Fruit fly (Drosophila melanogaster) whole organism, embryonic: ENCODE results near the gene CG32305.
A peak's percentile ranks its signal among the peaks of the same experiment; 100 is the strongest.

ENCODE experiments used
- Aef1 ChIP-seq: fragments of 200-800 bp; sonication (Bioruptor generic); IDR thresholded peaks from 3 replicates; pipeline ENCODE4 v1.3.6; 2022; ENCODE audit warnings: missing biosample characterization, missing genetic modification characterization
- CG10979 ChIP-seq: fragments of 200-800 bp; sonication (Bioruptor generic); optimal IDR thresholded peaks from 2 replicates; lab custom pipeline; 2018; ENCODE audit warnings: missing biosample characterization, mild to moderate bottlenecking, missing genetic modification characterization, moderate library complexity
- CG12236 ChIP-seq: fragments of 200-800 bp; sonication (Bioruptor generic); optimal IDR thresholded peaks from 2 replicates; lab custom pipeline; 2016; ENCODE audit warnings: missing biosample characterization, missing genetic modification characterization
- CG15514 ChIP-seq: fragments of 200-800 bp; sonication (Bioruptor generic); optimal IDR thresholded peaks from 3 replicates; lab custom pipeline; 2017; ENCODE audit warnings: missing biosample characterization, missing genetic modification characterization, mild to moderate bottlenecking, moderate library complexity, missing genetic modification reagents
- CG17361 ChIP-seq: fragments of 200-800 bp; sonication (Bioruptor generic); IDR thresholded peaks from 3 replicates; pipeline ENCODE4 v1.3.6; 2022; ENCODE audit warnings: missing biosample characterization, missing genetic modification characterization
- CG17912 ChIP-seq: fragments of 200-800 bp; sonication (Bioruptor generic); optimal IDR thresholded peaks from 2 replicates; lab custom pipeline; 2018; ENCODE audit warnings: missing biosample characterization, mild to moderate bottlenecking, missing genetic modification characterization
- CG18262 ChIP-seq: fragments of 200-800 bp; optimal IDR thresholded peaks from 3 replicates; lab custom pipeline; 2019; ENCODE audit warnings: missing biosample characterization, mild to moderate bottlenecking, missing genetic modification characterization, moderate library complexity
- CG18764 ChIP-seq: fragments of 200-800 bp; sonication (Bioruptor generic); optimal IDR thresholded peaks from 3 replicates; lab custom pipeline; 2016; ENCODE audit warnings: missing biosample characterization, missing genetic modification characterization
- CG2199 ChIP-seq: fragments of 200-800 bp; sonication (Bioruptor generic); IDR thresholded peaks from 3 replicates; pipeline ENCODE4 v1.3.6; 2022; ENCODE audit warnings: missing biosample characterization, missing genetic modification characterization
- CG3065 ChIP-seq: fragments of 200-800 bp; sonication (Bioruptor generic); optimal IDR thresholded peaks from 2 replicates; lab custom pipeline; 2016; ENCODE audit warnings: missing biosample characterization, missing genetic modification characterization
- CG3838 ChIP-seq: fragments of 200-800 bp; sonication (Bioruptor generic); optimal IDR thresholded peaks from 3 replicates; lab custom pipeline; 2016; ENCODE audit warnings: missing biosample characterization, missing genetic modification characterization
- CG42726 ChIP-seq: fragments of 200-800 bp; sonication (Bioruptor generic); IDR thresholded peaks from 2 replicates; pipeline ENCODE4 v1.3.6; 2022; ENCODE audit warnings: missing biosample characterization, missing genetic modification characterization; ENCODE audit not compliant: partially characterized antibody
- CG4617 ChIP-seq: fragments of 200-800 bp; sonication (Bioruptor generic); optimal IDR thresholded peaks from 3 replicates; lab custom pipeline; 2016; ENCODE audit warnings: missing biosample characterization, missing genetic modification characterization, borderline replicate concordance
- CG4820 ChIP-seq: fragments of 200-800 bp; sonication (Bioruptor generic); optimal IDR thresholded peaks from 3 replicates; lab custom pipeline; 2016; ENCODE audit warnings: missing biosample characterization, missing genetic modification characterization
- CG6813 ChIP-seq: fragments of 200-800 bp; sonication (Bioruptor generic); optimal IDR thresholded peaks from 2 replicates; lab custom pipeline; 2017; ENCODE audit warnings: missing biosample characterization, missing genetic modification characterization, mild to moderate bottlenecking, moderate library complexity, missing genetic modification reagents
- CG7987 ChIP-seq: fragments of 200-800 bp; sonication (Bioruptor generic); optimal IDR thresholded peaks from 2 replicates; lab custom pipeline; 2018; ENCODE audit warnings: missing biosample characterization, mild to moderate bottlenecking, missing genetic modification characterization, moderate library complexity
- CG8944 ChIP-seq: fragments of 200-800 bp; sonication (Bioruptor generic); optimal IDR thresholded peaks from 3 replicates; lab custom pipeline; 2016; ENCODE audit warnings: missing biosample characterization, missing genetic modification characterization
- CG9876 ChIP-seq: fragments of 200-800 bp; sonication (Bioruptor generic); optimal IDR thresholded peaks from 2 replicates; lab custom pipeline; 2016; ENCODE audit warnings: missing biosample characterization, missing genetic modification characterization
- CHES-1-like ChIP-seq: fragments of 200-800 bp; sonication (Bioruptor generic); optimal IDR thresholded peaks from 2 replicates; lab custom pipeline; 2016; ENCODE audit warnings: missing biosample characterization, missing genetic modification characterization
- CTCF ChIP-seq: fragments of 200-800 bp; sonication (Bioruptor generic); optimal IDR thresholded peaks from 2 replicates; lab custom pipeline; 2017; ENCODE audit warnings: missing biosample characterization, mild to moderate bottlenecking, missing genetic modification characterization, moderate library complexity
- CkIIα-i1 ChIP-seq: fragments of 200-800 bp; sonication (Bioruptor generic); IDR thresholded peaks from 2 replicates; pipeline ENCODE4 v1.3.6; 2022; ENCODE audit warnings: missing biosample characterization, missing genetic modification characterization
- CrebB ChIP-seq: fragments of 200-800 bp; sonication (Bioruptor generic); optimal IDR thresholded peaks from 3 replicates; lab custom pipeline; 2018; ENCODE audit warnings: missing biosample characterization, mild to moderate bottlenecking, missing genetic modification characterization
- Dbx ChIP-seq: fragments of 200-800 bp; sonication (Bioruptor generic); IDR thresholded peaks from 3 replicates; pipeline ENCODE4 v1.3.6; 2022; ENCODE audit warnings: missing biosample characterization, missing genetic modification characterization
- Deaf1 ChIP-seq: fragments of 200-800 bp; optimal IDR thresholded peaks from 3 replicates; lab custom pipeline; 2019; ENCODE audit warnings: missing biosample characterization, mild to moderate bottlenecking, missing genetic modification characterization, moderate library complexity
- Doc3 ChIP-seq: fragments of 200-800 bp; sonication (Bioruptor generic); IDR thresholded peaks from 3 replicates; pipeline ENCODE4 v1.3.6; 2022; ENCODE audit warnings: missing biosample characterization, missing genetic modification characterization; ENCODE audit not compliant: partially characterized antibody
- GATAe ChIP-seq: fragments of 200-800 bp; sonication (Bioruptor generic); conservative IDR thresholded peaks from 2 replicates; pipeline ENCODE4 v1.3.6; 2022; ENCODE audit warnings: missing biosample characterization, missing genetic modification characterization
- Hmr ChIP-seq: fragments of 200-800 bp; sonication (Bioruptor generic); optimal IDR thresholded peaks from 3 replicates; lab custom pipeline; 2017; ENCODE audit warnings: mild to moderate bottlenecking, missing biosample characterization, missing genetic modification reagents, missing genetic modification characterization
- MBD-R2 ChIP-seq: fragments of 200-800 bp; sonication (Bioruptor generic); IDR thresholded peaks from 2 replicates; pipeline ENCODE4 v1.3.6; 2022; ENCODE audit warnings: missing biosample characterization, missing genetic modification characterization
- Mad ChIP-seq: fragments of 200-800 bp; sonication (Bioruptor generic); optimal IDR thresholded peaks from 2 replicates; lab custom pipeline; 2016; ENCODE audit warnings: missing biosample characterization, missing genetic modification characterization
- Meics ChIP-seq: fragments of 200-800 bp; sonication (Bioruptor generic); optimal IDR thresholded peaks from 2 replicates; lab custom pipeline; 2017; ENCODE audit warnings: missing biosample characterization, mild to moderate bottlenecking, missing genetic modification characterization
- NFAT ChIP-seq: fragments of 200-800 bp; sonication (Bioruptor generic); IDR thresholded peaks from 2 replicates; pipeline ENCODE4 v1.3.6; 2022; ENCODE audit warnings: missing biosample characterization, missing genetic modification characterization
- Nf-YA ChIP-seq: fragments of 200-800 bp; sonication (Bioruptor generic); IDR thresholded peaks from 2 replicates; pipeline ENCODE4 v1.3.6; 2022; ENCODE audit warnings: missing biosample characterization, missing genetic modification characterization
- Poxn ChIP-seq: fragments of 200-800 bp; sonication (Bioruptor generic); IDR thresholded peaks from 2 replicates; pipeline ENCODE4 v1.3.6; 2022; ENCODE audit warnings: missing biosample characterization, missing genetic modification characterization
- Scr ChIP-seq: fragments of 200-800 bp; sonication (Bioruptor generic); IDR thresholded peaks from 2 replicates; pipeline ENCODE4 v1.3.6; 2022; ENCODE audit warnings: missing biosample characterization, missing genetic modification characterization; ENCODE audit not compliant: partially characterized antibody
- Sin3A ChIP-seq: fragments of >200 bp; optimal IDR thresholded peaks from 2 replicates; lab custom pipeline; 2018
- Tbp ChIP-seq: fragments of >200 bp; optimal IDR thresholded peaks from 2 replicates; lab custom pipeline; 2018; ENCODE audit warnings: missing biosample characterization, missing genetic modification characterization
- bigmax ChIP-seq: fragments of 200-800 bp; sonication (Bioruptor generic); optimal IDR thresholded peaks from 2 replicates; lab custom pipeline; 2018; ENCODE audit warnings: missing biosample characterization, mild to moderate bottlenecking, missing genetic modification characterization
- dati ChIP-seq: fragments of 200-800 bp; sonication (Bioruptor generic); IDR thresholded peaks from 2 replicates; pipeline ENCODE4 v1.3.6; 2022; ENCODE audit warnings: missing biosample characterization, missing genetic modification characterization
- dysf ChIP-seq: fragments of 200-800 bp; sonication (Bioruptor generic); IDR thresholded peaks from 3 replicates; pipeline ENCODE4 v1.3.6; 2022; ENCODE audit warnings: missing biosample characterization, missing genetic modification characterization
- ftz-f1 ChIP-seq: fragments of 200-800 bp; sonication (Bioruptor generic); optimal IDR thresholded peaks from 2 replicates; lab custom pipeline; 2016; ENCODE audit warnings: missing biosample characterization, missing genetic modification characterization
- grn ChIP-seq: fragments of 200-800 bp; sonication (Bioruptor generic); optimal IDR thresholded peaks from 3 replicates; lab custom pipeline; 2017; ENCODE audit warnings: missing biosample characterization, missing genetic modification characterization
- lmd ChIP-seq: fragments of 200-800 bp; sonication (Bioruptor generic); IDR thresholded peaks from 2 replicates; pipeline ENCODE4 v1.3.6; 2022; ENCODE audit warnings: missing biosample characterization, missing genetic modification characterization
- luna ChIP-seq: fragments of 200-800 bp; sonication (Bioruptor generic); optimal IDR thresholded peaks from 2 replicates; lab custom pipeline; 2016; ENCODE audit warnings: missing biosample characterization, missing genetic modification characterization
- odd ChIP-seq: fragments of 200-800 bp; sonication (Bioruptor generic); optimal IDR thresholded peaks from 2 replicates; lab custom pipeline; 2017; ENCODE audit warnings: missing biosample characterization, mild to moderate bottlenecking, missing genetic modification characterization
- pb ChIP-seq: fragments of 200-800 bp; sonication (Bioruptor generic); optimal IDR thresholded peaks from 3 replicates; lab custom pipeline; 2016; ENCODE audit warnings: missing biosample characterization, missing genetic modification characterization
- repo ChIP-seq: fragments of 200-800 bp; sonication (Bioruptor generic); optimal IDR thresholded peaks from 2 replicates; lab custom pipeline; 2016; ENCODE audit warnings: missing biosample characterization, missing genetic modification characterization
- rib ChIP-seq: fragments of 200-800 bp; sonication (Bioruptor generic); IDR thresholded peaks from 2 replicates; pipeline ENCODE4 v1.3.6; 2022; ENCODE audit warnings: missing biosample characterization, missing genetic modification characterization
- row ChIP-seq: fragments of 200-800 bp; sonication (Bioruptor generic); IDR thresholded peaks from 3 replicates; pipeline ENCODE4 v1.3.6; 2022; ENCODE audit warnings: missing biosample characterization, missing genetic modification characterization
- sd ChIP-seq: fragments of 200-800 bp; sonication (Bioruptor generic); optimal IDR thresholded peaks from 3 replicates; lab custom pipeline; 2018; ENCODE audit warnings: missing biosample characterization, mild to moderate bottlenecking, missing genetic modification characterization, moderate library complexity
- sisA ChIP-seq: fragments of 200-800 bp; sonication (Bioruptor generic); IDR thresholded peaks from 2 replicates; pipeline ENCODE4 v1.3.6; 2022; ENCODE audit warnings: missing biosample characterization, missing genetic modification characterization
- slou ChIP-seq: fragments of 200-800 bp; sonication (Bioruptor generic); optimal IDR thresholded peaks from 3 replicates; lab custom pipeline; 2016; ENCODE audit warnings: missing biosample characterization, missing genetic modification characterization
- twi ChIP-seq: fragments of 200-800 bp; optimal IDR thresholded peaks from 2 replicates; lab custom pipeline; 2019; ENCODE audit warnings: missing biosample characterization, mild to moderate bottlenecking, missing genetic modification characterization, moderate library complexity
- yki ChIP-seq: fragments of >200 bp; optimal IDR thresholded peaks from 3 replicates; lab custom pipeline; 2018

The CG32305 gene

dm6 chr3L:2253962-2254662, 5.7 kb downstream of the CG32305 start (continued):
- TF ChIP-seq CG12236 (GFP tag; lab: Kevin White, UChicago): no peak
- TF ChIP-seq Nf-YA (GFP tag; lab: Robert Waterston, UW): no peak
- no peak for TF ChIP-seq yki
- TF ChIP-seq Dbx (GFP tag; lab: Robert Waterston, UW): no peak
- TF ChIP-seq Sin3A (lab: Kevin White, UChicago): no peak
- TF ChIP-seq CG18262 (tag; lab: Kevin White, UChicago): no peak
- no peak for TF ChIP-seq CG3065
- TF ChIP-seq Aef1 (GFP tag; lab: Robert Waterston, UW): no peak
- no peak for TF ChIP-seq repo (GFP tag; lab: Kevin White, UChicago)
- TF ChIP-seq CG4820 (GFP tag; lab: Kevin White, UChicago): no peak
- TF ChIP-seq bigmax (GFP tag; lab: Kevin White, UChicago): no peak
- TF ChIP-seq CG4617 (GFP tag; lab: Kevin White, UChicago): no peak
- TF ChIP-seq sd (tag; lab: Kevin White, UChicago): peak; percentile 86
- no peak for TF ChIP-seq CTCF (GFP tag; lab: Kevin White, UChicago)
- no peak for TF ChIP-seq CG18764
- no peak for TF ChIP-seq Doc3 (GFP tag; lab: Robert Waterston, UW)
- TF ChIP-seq dati: no peak
- TF ChIP-seq CG17361 (GFP tag; lab: Robert Waterston, UW): no peak
- no peak for TF ChIP-seq NFAT
- peak; percentile 11 for TF ChIP-seq CG6813 (GFP tag; lab: Kevin White, UChicago)
- TF ChIP-seq grn (GFP tag; lab: Kevin White, UChicago): peak; percentile 24
- TF ChIP-seq pb (GFP tag; lab: Kevin White, UChicago): no peak
- no peak for TF ChIP-seq odd (GFP tag; lab: Kevin White, UChicago)
- TF ChIP-seq CHES-1-like (GFP tag; lab: Kevin White, UChicago): no peak
- TF ChIP-seq ftz-f1: no peak
- TF ChIP-seq Mad (GFP tag; lab: Kevin White, UChicago): no peak
- TF ChIP-seq CG8944 (GFP tag; lab: Kevin White, UChicago): no peak
- TF ChIP-seq Hmr (GFP tag; lab: Kevin White, UChicago): peak; percentile 60
- TF ChIP-seq twi (tag; lab: Kevin White, UChicago): no peak
- no peak for TF ChIP-seq CG42726 (GFP tag; lab: Robert Waterston, UW)
- TF ChIP-seq CG15514 (GFP tag; lab: Kevin White, UChicago): peak; percentile 26
- TF ChIP-seq CrebB (tag; lab: Kevin White, UChicago): peak; percentile 12
- no peak for TF ChIP-seq CG3838 (GFP tag; lab: Kevin White, UChicago)
- no peak for TF ChIP-seq Deaf1
- peak; percentile 59 for TF ChIP-seq GATAe (GFP tag; lab: Robert Waterston, UW)
- TF ChIP-seq CG9876 (GFP tag; lab: Kevin White, UChicago): no peak
- no peak for TF ChIP-seq luna (GFP tag; lab: Kevin White, UChicago)
- TF ChIP-seq CkIIα-i1 (GFP tag; lab: Robert Waterston, UW): no peak
- TF ChIP-seq CG17912: no peak
- no peak for TF ChIP-seq MBD-R2 (GFP tag; lab: Robert Waterston, UW)
- peak; percentile 41 for TF ChIP-seq Meics (GFP tag; lab: Kevin White, UChicago)
- no peak for TF ChIP-seq row (GFP tag; lab: Robert Waterston, UW)
- TF ChIP-seq Scr (GFP tag; lab: Robert Waterston, UW): no peak
- TF ChIP-seq dysf (GFP tag; lab: Robert Waterston, UW): no peak
- no peak for TF ChIP-seq Poxn (GFP tag; lab: Robert Waterston, UW)
- TF ChIP-seq CG7987 (GFP tag; lab: Kevin White, UChicago): peak; percentile 29
- no peak for TF ChIP-seq rib
- 0 out of 2 replicates have a peak, but pooled peaks have one; percentile 7 for TF ChIP-seq lmd (GFP tag; lab: Robert Waterston, UW)
- TF ChIP-seq slou (GFP tag; lab: Kevin White, UChicago): no peak
- TF ChIP-seq Tbp (GFP tag; lab: Kevin White, UChicago): no peak
- TF ChIP-seq sisA (GFP tag; lab: Robert Waterston, UW): no peak
- no peak for TF ChIP-seq CG2199
- TF ChIP-seq CG10979 (tag; lab: Kevin White, UChicago): no peak
